Worm (Caenorhabditis elegans): ENCODE measurements around the gene cnc-2.

cnc-2 gene

ce11 chrV:1491510-1491909 is 41.5 kb upstream of the cnc-2 start, which contains the start of gene C38C3.6:
C38C3.6 (minus strand) TSS chrV:1491610.
- TF ChIP-seq mab-9 (GFP tag; IDR thresholded peaks at IDR 0.05) (no peak), unc-98 (GFP tag; IDR thresholded peaks at IDR 0.05) (no peak), unc-130 (tag; optimal IDR thresholded peaks at IDR 0.05) (no peak), fkh-8 (tag; optimal IDR thresholded peaks at IDR 0.05) (no peak), lir-3 (tag; optimal IDR thresholded peaks at IDR 0.05; ENCODE audit: poor library complexity) (no peak), ceh-88 (GFP tag; IDR thresholded peaks at IDR 0.05) (no peak), hpl-2 (GFP tag; optimal IDR thresholded peaks at IDR 0.05) (no peak), sox-4 (tag; optimal IDR thresholded peaks at IDR 0.05) (no peak), dsc-1 (tag; optimal IDR thresholded peaks at IDR 0.05) (no peak), mdl-1 (tag; optimal IDR thresholded peaks at IDR 0.05) (no peak), nhr-77 (tag; optimal IDR thresholded peaks at IDR 0.05) (no peak), skn-1 (tag; optimal IDR thresholded peaks at IDR 0.05) (no peak), isw-1 (GFP tag; IDR thresholded peaks at IDR 0.05) (no peak), nhr-11 (tag; optimal IDR thresholded peaks at IDR 0.05) (no peak), pax-3 (tag; optimal IDR thresholded peaks at IDR 0.05) (no peak), ztf-4 (tag; optimal IDR thresholded peaks at IDR 0.05) (no peak), C34B4.2 (tag; optimal IDR thresholded peaks at IDR 0.05) (no peak), hlh-17 (GFP tag; optimal IDR thresholded peaks at IDR 0.05; ENCODE audit: borderline replicate concordance) (no peak), F16B12.6 (tag; optimal IDR thresholded peaks at IDR 0.05) (no peak)

- TF ChIP-seq efl-1 (optimal IDR thresholded peaks at IDR 0.05) = no peak
- peak in 1 of 2 experiments; percentile 67 for TF ChIP-seq efl-1 (GFP tag; optimal IDR thresholded peaks at IDR 0.05 in 1 of 2)
- peak; percentile 53 for TF ChIP-seq nhr-47 (tag; optimal IDR thresholded peaks at IDR 0.05)
- no peak for TF ChIP-seq nhr-85 (tag)
- peak; percentile 51 for TF ChIP-seq nhr-71 (tag; optimal IDR thresholded peaks at IDR 0.05)
- TF ChIP-seq lin-14 (GFP tag; optimal IDR thresholded peaks at IDR 0.05) = peak; percentile 56
- TF ChIP-seq fkh-8 (tag; optimal IDR thresholded peaks at IDR 0.05) = peak; percentile 59
- no peak for TF ChIP-seq vab-15 (tag; optimal IDR thresholded peaks at IDR 0.05)
- no peak for TF ChIP-seq elt-3 (tag; optimal IDR thresholded peaks at IDR 0.05)
- TF ChIP-seq dsc-1 (tag; optimal IDR thresholded peaks at IDR 0.05) = peak; percentile 71
These were observed 38.7 kb upstream of the cnc-2 start for ce11 chrV:1488642-1489041.

- peak; percentile 85 for TF ChIP-seq fkh-8 (tag; optimal IDR thresholded peaks at IDR 0.05)
- TF ChIP-seq nhr-19 (GFP tag; conservative IDR thresholded peaks at IDR 0.05) = no peak
- peak; percentile 2 for TF ChIP-seq sox-4 (tag; optimal IDR thresholded peaks at IDR 0.05)
- TF ChIP-seq C16A3.4 (tag; optimal IDR thresholded peaks at IDR 0.05) = no peak
- no peak for TF ChIP-seq lsy-2 (tag; optimal IDR thresholded peaks at IDR 0.05)
- TF ChIP-seq mdl-1 (tag; optimal IDR thresholded peaks at IDR 0.05) = no peak
- TF ChIP-seq dsc-1 (tag; optimal IDR thresholded peaks at IDR 0.05) = peak; percentile 70
- no peak for TF ChIP-seq ces-1 (GFP tag; optimal IDR thresholded peaks at IDR 0.05)
- no peak for TF ChIP-seq swsn-7 (tag; optimal IDR thresholded peaks at IDR 0.05)
- TF ChIP-seq nhr-90 (tag; optimal IDR thresholded peaks at IDR 0.05; ENCODE audit: poor library complexity) = no peak
- TF ChIP-seq nhr-76 (tag; optimal IDR thresholded peaks at IDR 0.05) = no peak
- peak; percentile 30 for TF ChIP-seq nhr-47 (tag; optimal IDR thresholded peaks at IDR 0.05)
- no peak for TF ChIP-seq efl-1 (optimal IDR thresholded peaks at IDR 0.05)
- TF ChIP-seq efl-1 (GFP tag; optimal IDR thresholded peaks at IDR 0.05 in 1 of 2) = no peak
- TF ChIP-seq hlh-4 (tag; optimal IDR thresholded peaks at IDR 0.05) = peak; percentile 53
- no peak for TF ChIP-seq lin-15B (tag; optimal IDR thresholded peaks at IDR 0.05)
- no peak for TF ChIP-seq ztf-11 (tag; optimal IDR thresholded peaks at IDR 0.05)
- TF ChIP-seq nhr-71 (tag; optimal IDR thresholded peaks at IDR 0.05) = peak; percentile 48
- TF ChIP-seq jun-1 (tag; optimal IDR thresholded peaks at IDR 0.05) = no peak
- TF ChIP-seq hlh-17 (GFP tag; optimal IDR thresholded peaks at IDR 0.05; ENCODE audit: borderline replicate concordance) = no peak
- peak; percentile 30 for TF ChIP-seq lin-14 (GFP tag; optimal IDR thresholded peaks at IDR 0.05)
- no peak for TF ChIP-seq C34B4.2 (tag; optimal IDR thresholded peaks at IDR 0.05)
- TF ChIP-seq xbp-1 (tag; optimal IDR thresholded peaks at IDR 0.05) = no peak
These were observed 37.3 kb upstream of the cnc-2 start for ce11 chrV:1487262-1487661.

Measured in whole organism, L1 larva.